Fruit fly (Drosophila melanogaster) ovary, adult (tissue): Measurements from ENCODE around the gene CG12814.

Experiments
- CG17801 ChIP-seq: fragments of 200-800 bp; optimal IDR thresholded peaks from 2 replicates; lab custom pipeline; 2019; ENCODE audit warnings: missing biosample characterization, mild to moderate bottlenecking, missing genetic modification characterization, moderate library complexity; ENCODE audit not compliant: partially characterized antibody

The CG12814 gene

DNA sequence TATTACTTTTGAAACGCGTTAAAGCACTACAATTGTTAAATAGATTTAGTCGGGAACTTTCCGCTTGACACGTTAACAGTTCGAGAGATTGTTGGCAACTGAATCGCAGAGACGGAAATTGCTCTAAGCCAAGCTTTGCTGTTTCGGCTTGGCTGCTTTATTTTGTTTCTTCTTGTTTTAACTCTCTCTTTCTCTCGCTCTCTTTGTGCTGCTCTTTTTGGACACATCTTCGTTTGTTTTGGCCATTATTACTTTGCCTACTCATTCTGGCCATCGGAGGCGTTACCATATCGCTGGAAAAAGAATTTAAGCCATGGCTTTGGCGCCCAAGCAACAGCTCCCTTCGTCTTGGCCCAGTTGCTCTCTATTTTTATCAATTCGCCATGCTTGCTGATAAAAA, at the start of gene CG12814:
TSS of gene CG12814 (minus strand) at position 84 of the 400 bp plus-strand sequence.
- TF ChIP-seq CG17801 (GFP tag; lab: Kevin White, UChicago): peak; percentile 80

DNA sequence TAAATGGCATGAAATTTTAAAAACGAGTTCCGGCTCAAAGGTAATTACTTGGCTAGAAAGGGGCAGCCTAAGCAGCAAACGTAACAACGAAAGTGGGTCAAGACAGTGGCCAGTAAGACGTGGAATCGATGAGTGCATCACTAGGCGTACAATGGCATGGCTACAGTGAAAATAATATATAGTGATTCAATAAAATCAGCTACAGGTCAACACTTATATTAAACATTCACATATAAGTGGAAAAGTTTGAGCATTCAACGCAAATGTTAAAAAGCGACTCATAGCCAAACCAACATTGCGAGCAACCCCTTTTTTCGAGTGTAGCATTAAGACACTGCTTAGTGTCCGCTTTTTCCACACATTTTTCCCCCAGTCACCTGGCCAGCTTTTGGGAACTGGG, 38.6 kb upstream of the CG12814 start:
- TF ChIP-seq CG17801 (GFP tag; lab: Kevin White, UChicago): no peak

DNA sequence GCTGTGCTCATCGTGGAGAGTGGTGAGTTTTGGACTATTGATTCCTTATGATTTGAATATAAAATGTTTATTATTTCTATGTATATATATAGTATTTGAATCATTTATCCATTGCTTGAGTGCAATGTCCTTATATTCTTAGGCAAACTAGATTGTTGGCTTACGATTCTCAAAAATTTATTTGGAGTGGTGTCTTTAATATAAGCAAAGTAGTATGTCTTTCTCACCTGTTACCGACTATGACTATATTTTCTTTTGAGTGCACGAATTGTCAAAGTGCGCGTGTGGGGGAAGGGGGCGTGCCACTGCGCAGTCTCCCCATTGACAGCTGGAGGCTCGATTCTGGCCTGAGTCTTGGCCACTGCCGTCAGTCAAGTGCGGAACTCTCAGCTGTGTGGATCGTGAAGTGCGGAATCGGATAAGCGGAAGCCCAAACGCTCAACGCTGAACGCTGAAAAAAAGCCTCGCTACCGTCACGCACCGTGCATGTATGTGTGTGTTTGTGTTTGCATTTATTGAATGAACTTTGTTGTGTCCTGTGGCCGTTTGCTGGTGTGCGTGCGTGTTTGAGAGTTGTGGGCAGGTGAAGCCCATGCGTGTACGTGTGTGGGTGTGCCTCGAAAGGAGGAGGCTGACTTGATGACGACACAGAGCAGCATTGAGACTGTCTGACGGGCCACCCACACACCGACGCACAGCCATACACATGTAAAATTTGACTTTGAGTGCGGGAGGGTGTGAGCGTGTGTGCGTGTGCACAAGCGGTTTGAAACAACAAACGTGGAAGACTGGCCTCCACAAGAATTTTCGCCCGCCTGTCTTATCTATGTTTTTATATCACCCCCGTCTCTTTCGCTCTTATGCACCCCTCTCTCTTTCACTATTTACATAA, 37.0 kb upstream of the CG12814 start:
- no peak for TF ChIP-seq CG17801 (GFP tag; lab: Kevin White, UChicago)

DNA sequence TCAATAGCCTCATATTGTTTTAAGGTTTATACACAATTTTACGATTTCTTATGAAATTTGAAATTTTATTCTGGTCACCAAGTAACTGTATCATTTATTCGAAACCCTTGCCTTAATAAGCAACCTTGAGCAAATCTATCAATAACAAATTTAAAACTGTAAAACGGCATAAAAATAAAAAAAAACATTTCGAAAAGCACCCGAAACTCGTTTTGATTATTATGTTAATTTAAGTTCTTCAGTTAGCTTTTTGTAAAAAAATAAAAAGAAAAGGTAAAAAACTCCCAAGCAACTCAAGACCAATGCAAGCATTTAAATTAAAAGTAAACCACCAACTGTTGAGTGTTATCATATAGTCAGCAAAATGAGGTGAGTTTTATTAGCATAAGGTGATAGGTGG, 36.0 kb upstream of the CG12814 start, which contains the start of gene CG42795:
TSS of gene CG42795 (plus strand) at position 301 of the 400 bp plus-strand sequence.
- no peak for TF ChIP-seq CG17801 (GFP tag; lab: Kevin White, UChicago)

DNA sequence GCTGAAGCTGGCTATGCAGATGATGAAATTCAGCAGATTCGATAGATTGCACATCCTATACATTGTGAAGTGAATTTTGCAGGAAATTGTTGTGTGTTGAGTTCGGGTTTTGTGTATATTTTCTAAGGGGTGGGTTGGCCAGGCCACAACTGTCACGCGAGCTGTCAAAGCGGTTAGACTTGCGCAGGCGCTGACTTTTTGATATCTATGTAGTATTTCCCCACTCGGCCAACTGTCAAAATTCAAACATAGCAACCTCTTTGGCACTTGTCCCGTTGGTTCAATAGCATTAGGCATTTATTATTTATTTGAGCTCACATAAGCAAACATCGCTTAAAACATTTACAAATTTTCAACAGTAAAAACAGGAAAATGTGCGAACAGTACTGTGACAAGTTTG, 35.2 kb upstream of the CG12814 start, which contains the start of the genes CG12817 and CG34107:
TSS of gene CG12817 (minus strand) at position 132 of the 400 bp plus-strand sequence.
TSS of gene CG34107 (plus strand) at position 316 of the 400 bp plus-strand sequence.
- TF ChIP-seq CG17801 (GFP tag; lab: Kevin White, UChicago): no peak

DNA sequence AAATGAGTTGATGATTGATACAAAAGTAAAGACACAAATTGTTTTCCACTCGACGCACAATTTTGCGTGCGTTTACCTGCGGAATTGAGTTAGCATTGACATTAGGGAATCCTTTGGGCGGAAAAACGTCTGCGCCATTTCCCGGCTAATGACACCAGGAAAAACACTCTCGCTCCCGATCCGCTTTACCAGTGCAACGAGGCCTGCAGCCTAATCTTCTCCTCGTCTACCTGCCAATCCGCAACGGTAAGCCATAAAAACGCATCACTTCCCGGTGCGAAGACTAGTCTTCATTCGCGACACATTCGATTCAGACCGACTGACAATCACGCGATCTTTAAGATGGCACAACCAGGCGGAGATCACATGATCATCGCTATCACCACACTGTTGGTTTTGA, 33.0 kb upstream of the CG12814 start, which contains the start of gene CG12420:
TSS of gene CG12420 (plus strand) at position 283 of the 400 bp plus-strand sequence.
- no peak for TF ChIP-seq CG17801 (GFP tag; lab: Kevin White, UChicago)

DNA sequence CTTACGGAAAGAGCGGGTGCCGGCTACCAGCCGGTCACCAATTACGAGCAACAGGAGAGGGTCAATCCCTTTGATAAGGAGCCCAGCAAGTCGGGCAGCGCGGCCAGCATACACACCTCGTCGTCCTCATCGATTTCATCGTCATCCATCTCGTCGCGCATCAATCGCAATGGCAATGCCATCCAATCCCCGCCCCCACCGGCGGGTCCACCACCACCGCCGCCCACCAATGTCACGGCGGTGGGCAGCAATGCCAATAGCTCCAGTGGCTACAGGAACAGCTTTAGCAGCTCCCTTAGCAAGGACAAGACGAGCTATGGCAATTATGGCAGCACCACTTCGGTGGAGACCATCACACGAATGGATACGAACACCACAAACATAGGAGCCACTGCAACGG, 28.6 kb upstream of the CG12814 start:
- TF ChIP-seq CG17801 (GFP tag; lab: Kevin White, UChicago): no peak

DNA sequence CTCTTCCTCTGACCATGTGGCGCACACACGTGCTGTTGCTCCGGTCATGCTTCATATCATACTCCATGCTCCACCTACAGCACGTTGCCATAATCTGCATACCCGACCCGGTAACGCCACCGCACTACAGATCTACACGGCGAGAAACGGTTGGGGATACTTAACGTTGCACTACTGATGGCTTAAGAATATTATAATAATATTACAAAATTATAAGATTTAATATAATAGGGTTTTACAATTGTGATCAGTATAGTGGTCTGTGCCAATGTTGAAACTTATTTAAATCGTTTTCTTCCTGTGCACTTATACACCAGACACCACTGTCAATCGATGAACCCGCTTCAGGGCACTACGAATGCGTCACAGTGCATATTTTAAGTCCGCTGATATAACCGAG, 24.0 kb upstream of the CG12814 start:
- peak; percentile 74 for TF ChIP-seq CG17801 (GFP tag; lab: Kevin White, UChicago)

DNA sequence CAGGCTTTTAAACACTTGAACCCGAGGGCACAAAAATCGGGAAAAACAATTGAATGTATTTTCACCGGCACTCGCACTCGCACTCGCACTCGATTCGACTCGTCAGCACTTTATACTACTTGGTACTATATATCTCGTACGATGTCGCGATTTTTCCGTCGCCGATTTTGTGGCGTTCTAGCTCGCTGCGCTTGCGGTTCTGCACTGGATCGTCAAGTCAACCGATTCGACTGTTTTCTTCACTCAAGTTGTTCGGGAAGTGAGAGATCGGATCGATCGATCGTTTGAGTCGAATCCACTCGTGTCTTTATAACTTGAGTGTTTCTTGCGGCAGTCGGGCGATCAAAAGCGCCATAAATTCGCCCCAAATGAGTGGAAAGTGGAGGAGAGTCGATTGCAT, 23.4 kb upstream of the CG12814 start, which contains the start of gene Timp:
TSS of gene Timp (minus strand) at position 209 of the 400 bp plus-strand sequence.
- TF ChIP-seq CG17801 (GFP tag; lab: Kevin White, UChicago): peak; percentile 62

DNA sequence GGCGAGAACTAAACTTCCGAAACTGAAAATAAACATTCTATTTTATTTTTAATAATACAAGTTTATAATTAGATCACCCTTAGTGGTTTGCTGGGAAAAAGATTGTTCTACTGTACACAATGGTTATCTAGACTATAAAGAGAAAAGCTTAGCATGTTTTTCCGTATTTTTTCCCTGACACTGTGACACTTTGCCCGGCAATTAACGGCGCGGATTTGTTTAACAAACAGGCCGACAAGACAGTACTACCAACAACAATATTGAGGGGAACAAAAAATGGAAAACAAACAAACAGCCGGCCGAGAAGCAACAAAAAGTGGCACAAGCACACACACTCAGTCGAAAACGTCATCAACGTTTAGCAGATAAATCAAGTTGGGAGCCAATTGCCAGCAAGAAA, 17.3 kb upstream of the CG12814 start:
- TF ChIP-seq CG17801 (GFP tag; lab: Kevin White, UChicago): no peak

DNA sequence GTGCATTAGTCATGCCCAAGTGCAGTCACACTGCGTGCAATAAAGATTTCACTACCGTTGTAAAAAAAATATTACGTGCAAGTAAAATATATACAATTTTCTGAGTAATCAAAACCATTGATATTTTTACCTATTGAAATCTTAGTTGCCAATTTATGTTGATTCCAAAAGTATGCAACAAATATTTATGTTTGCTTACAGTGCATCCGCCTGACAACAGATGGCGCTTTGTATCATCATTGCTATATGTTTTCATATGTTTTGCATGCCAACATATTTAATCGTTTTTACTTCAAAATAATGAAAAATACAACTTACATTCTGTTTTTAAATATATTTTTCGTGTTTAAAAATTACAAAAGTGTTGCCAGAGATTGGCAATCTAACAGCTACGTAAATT, 14.2 kb upstream of the CG12814 start:
- TF ChIP-seq CG17801 (GFP tag; lab: Kevin White, UChicago): peak; percentile 67

DNA sequence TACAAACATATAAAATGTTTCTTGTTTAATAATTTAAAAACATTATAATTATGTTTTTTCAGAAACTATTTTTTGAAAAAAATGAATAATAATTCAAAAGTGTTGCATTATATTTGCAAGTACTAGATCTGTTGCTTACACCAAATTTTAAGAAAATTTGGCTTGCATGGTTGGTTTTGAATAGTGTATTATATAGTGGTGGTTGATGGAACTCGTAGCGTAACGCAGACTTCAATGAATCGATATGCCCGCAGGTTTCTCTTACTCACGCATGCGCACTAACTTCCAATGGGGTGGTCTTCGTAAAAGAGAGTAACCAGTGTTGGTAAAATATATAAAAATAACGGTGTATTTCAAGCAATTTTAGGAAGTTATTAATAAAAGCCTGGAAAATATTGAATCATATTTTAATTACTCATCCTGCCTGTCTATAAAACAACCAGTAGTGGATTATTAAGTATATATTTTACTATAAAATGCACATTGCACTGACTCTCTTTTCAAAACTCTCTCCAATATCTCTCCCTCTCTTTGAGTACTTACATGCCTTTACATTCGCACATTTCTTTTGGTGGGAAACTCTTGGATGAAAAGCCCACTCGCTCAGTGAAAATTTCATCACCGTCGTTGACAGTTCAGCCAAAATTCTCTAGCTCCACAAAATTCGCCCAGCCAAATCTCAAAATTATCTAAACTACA, 830 bp upstream of the CG12814 start, which contains the start of gene Syn:
TSS of gene Syn (plus strand) at position 606 of the 699 bp plus-strand sequence.
- no peak for TF ChIP-seq CG17801 (GFP tag; lab: Kevin White, UChicago)

DNA sequence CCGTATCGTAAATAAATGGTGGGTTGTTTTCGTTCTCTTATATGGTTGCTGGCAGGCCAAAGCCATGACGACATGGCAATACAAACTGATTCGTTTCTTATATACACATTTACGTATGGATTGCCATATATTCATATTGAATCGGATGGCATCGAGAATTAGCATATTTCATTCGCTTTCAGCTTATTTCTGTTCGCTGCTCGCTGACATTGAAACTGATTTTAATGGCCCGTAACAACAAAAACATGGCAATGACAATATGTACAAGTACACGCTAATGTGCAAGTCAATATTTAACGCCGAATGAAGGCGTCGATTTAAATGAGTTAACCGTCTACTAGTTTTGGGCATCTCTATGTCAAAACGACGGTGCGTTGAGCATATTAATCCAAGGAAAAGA, 3.4 kb downstream of the CG12814 start:
- TF ChIP-seq CG17801 (GFP tag; lab: Kevin White, UChicago): no peak

DNA sequence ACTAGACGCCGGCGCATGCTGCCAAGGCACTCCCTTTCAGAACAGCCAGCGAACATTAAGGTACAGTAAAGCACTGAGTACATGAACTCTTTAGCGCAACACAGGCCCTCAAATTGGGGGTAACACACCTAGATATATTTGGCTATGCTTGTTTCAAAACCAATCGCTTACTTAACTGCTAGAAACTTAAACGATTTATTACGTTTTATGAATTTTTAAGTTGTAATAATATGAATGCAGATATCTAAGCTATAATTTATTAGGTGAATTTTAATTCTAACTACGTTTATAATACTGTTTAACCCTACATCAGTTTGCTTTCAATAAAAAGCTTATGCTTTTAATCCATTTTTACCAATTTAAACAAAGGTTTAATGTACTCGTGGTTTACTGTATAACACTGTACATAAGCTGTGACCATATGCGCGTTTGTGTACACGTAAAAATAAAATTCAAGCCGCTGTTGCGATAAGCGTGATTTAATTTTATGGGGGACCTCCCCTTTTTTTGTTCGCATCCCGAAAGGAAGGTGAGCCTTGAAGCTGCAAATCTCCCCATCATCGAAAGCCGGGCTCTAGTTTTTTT, 12.4 kb downstream of the CG12814 start:
- TF ChIP-seq CG17801 (GFP tag; lab: Kevin White, UChicago): no peak
